Fruit fly (Drosophila melanogaster) whole organism, embryonic: ENCODE measurements around the gene Ptp10D.

ENCODE experiments used
- C15 ChIP-seq: fragments of 200-800 bp; sonication (Bioruptor generic); IDR thresholded peaks from 3 replicates; pipeline ENCODE4 v1.3.6; 2022; ENCODE audit warnings: missing biosample characterization, missing genetic modification characterization
- CG10147 ChIP-seq: fragments of 200-800 bp; sonication (Bioruptor generic); optimal IDR thresholded peaks from 2 replicates; lab custom pipeline; 2019; ENCODE audit warnings: missing biosample characterization, mild to moderate bottlenecking, missing genetic modification characterization, moderate library complexity
- CG10267 ChIP-seq: fragments of 200-800 bp; sonication (Bioruptor generic); optimal IDR thresholded peaks from 2 replicates; lab custom pipeline; 2018; ENCODE audit warnings: missing biosample characterization, mild to moderate bottlenecking, missing genetic modification characterization, moderate library complexity
- CG10431 ChIP-seq: fragments of 200-800 bp; sonication (Bioruptor generic); optimal IDR thresholded peaks from 3 replicates; lab custom pipeline; 2018; ENCODE audit warnings: missing biosample characterization, mild to moderate bottlenecking, missing genetic modification characterization
- CG10959 ChIP-seq: fragments of 200-800 bp; sonication (Bioruptor generic); IDR thresholded peaks from 2 replicates; pipeline ENCODE4 v1.3.6; 2022; ENCODE audit warnings: missing biosample characterization, missing genetic modification characterization
- CG12942 ChIP-seq: fragments of 200-800 bp; sonication (Bioruptor generic); optimal IDR thresholded peaks from 3 replicates; lab custom pipeline; 2016; ENCODE audit warnings: missing biosample characterization, missing genetic modification characterization
- CG13624 ChIP-seq: fragments of 200-800 bp; sonication (Bioruptor generic); optimal IDR thresholded peaks from 2 replicates; lab custom pipeline; 2016; ENCODE audit warnings: missing biosample characterization, missing genetic modification characterization
- CG13894 ChIP-seq: fragments of 200-800 bp; sonication (Bioruptor generic); optimal IDR thresholded peaks from 3 replicates; lab custom pipeline; 2018; ENCODE audit warnings: missing biosample characterization, mild to moderate bottlenecking, missing genetic modification characterization, moderate library complexity
- CG1529 ChIP-seq: fragments of 200-800 bp; sonication (Bioruptor generic); optimal IDR thresholded peaks from 3 replicates; lab custom pipeline; 2018; ENCODE audit warnings: missing biosample characterization, missing genetic modification characterization
- CG16813 ChIP-seq: fragments of 200-800 bp; sonication (Bioruptor generic); IDR thresholded peaks from 3 replicates; pipeline ENCODE4 v1.3.6; 2022; ENCODE audit warnings: missing biosample characterization, missing genetic modification characterization; ENCODE audit not compliant: partially characterized antibody
- CG31441 ChIP-seq: fragments of 200-800 bp; sonication (Bioruptor generic); IDR thresholded peaks from 2 replicates; pipeline ENCODE4 v1.3.6; 2022; ENCODE audit warnings: missing biosample characterization, missing genetic modification characterization
- CG34376 ChIP-seq: fragments of 200-800 bp; sonication (Bioruptor generic); optimal IDR thresholded peaks from 2 replicates; lab custom pipeline; 2018; ENCODE audit warnings: missing biosample characterization, mild to moderate bottlenecking, missing genetic modification characterization
- CG3838 ChIP-seq: fragments of 200-800 bp; sonication (Bioruptor generic); optimal IDR thresholded peaks from 3 replicates; lab custom pipeline; 2016; ENCODE audit warnings: missing biosample characterization, missing genetic modification characterization
- CG3995 ChIP-seq: fragments of 200-800 bp; sonication (Bioruptor generic); optimal IDR thresholded peaks from 3 replicates; lab custom pipeline; 2016; ENCODE audit warnings: missing biosample characterization, missing genetic modification characterization
- CG4854 ChIP-seq: fragments of 200-800 bp; sonication (Bioruptor generic); optimal IDR thresholded peaks from 2 replicates; lab custom pipeline; 2016; ENCODE audit warnings: missing biosample characterization, missing genetic modification characterization, inconsistent platforms
- CG5180 ChIP-seq: fragments of 200-800 bp; sonication (Bioruptor generic); optimal IDR thresholded peaks from 3 replicates; lab custom pipeline; 2017; ENCODE audit warnings: missing biosample characterization, missing genetic modification characterization, mild to moderate bottlenecking, moderate library complexity, missing genetic modification reagents
- CG5245 ChIP-seq: fragments of 200-800 bp; sonication (Bioruptor generic); optimal IDR thresholded peaks from 3 replicates; lab custom pipeline; 2016; ENCODE audit warnings: missing biosample characterization, missing genetic modification characterization
- CG6254 ChIP-seq: fragments of 200-800 bp; sonication (Bioruptor generic); optimal IDR thresholded peaks from 3 replicates; lab custom pipeline; 2017; ENCODE audit warnings: mild to moderate bottlenecking, missing biosample characterization, missing genetic modification reagents, missing genetic modification characterization
- CG6272 ChIP-seq: fragments of 200-800 bp; sonication (Bioruptor generic); IDR thresholded peaks from 2 replicates; pipeline ENCODE4 v1.3.6; 2022; ENCODE audit warnings: missing biosample characterization, missing genetic modification characterization
- CG7987 ChIP-seq: fragments of 200-800 bp; sonication (Bioruptor generic); optimal IDR thresholded peaks from 2 replicates; lab custom pipeline; 2018; ENCODE audit warnings: missing biosample characterization, mild to moderate bottlenecking, missing genetic modification characterization, moderate library complexity
- CG9797 ChIP-seq: fragments of 200-800 bp; sonication (Bioruptor generic); optimal IDR thresholded peaks from 3 replicates; lab custom pipeline; 2018; ENCODE audit warnings: missing biosample characterization, mild to moderate bottlenecking, missing genetic modification characterization
- CoRest ChIP-seq: fragments of 200-800 bp; sonication (Bioruptor generic); optimal IDR thresholded peaks from 3 replicates; lab custom pipeline; 2018; ENCODE audit warnings: missing biosample characterization, mild to moderate bottlenecking, missing genetic modification characterization, moderate library complexity
- Dip3 ChIP-seq: fragments of 200-800 bp; sonication (Bioruptor generic); optimal IDR thresholded peaks from 3 replicates; lab custom pipeline; 2016; ENCODE audit warnings: missing biosample characterization, missing genetic modification characterization
- HHEX ChIP-seq: fragments of 200-800 bp; sonication (Bioruptor generic); optimal IDR thresholded peaks from 3 replicates; lab custom pipeline; 2017; ENCODE audit warnings: missing biosample characterization, mild to moderate bottlenecking, missing genetic modification characterization, missing genetic modification reagents
- Med ChIP-seq: fragments of 200-800 bp; sonication (Bioruptor generic); peaks from one replicate; lab custom pipeline; 2016; ENCODE audit warnings: missing biosample characterization, missing genetic modification characterization, mild to moderate bottlenecking, inconsistent platforms, moderate library complexity
- Mes4 ChIP-seq: fragments of 200-800 bp; sonication (Bioruptor generic); optimal IDR thresholded peaks from 2 replicates; lab custom pipeline; 2016; ENCODE audit warnings: missing biosample characterization, missing genetic modification characterization
- NC2β ChIP-seq: fragments of 200-800 bp; sonication (Bioruptor generic); optimal IDR thresholded peaks from 2 replicates; lab custom pipeline; 2016; ENCODE audit warnings: missing biosample characterization, missing genetic modification characterization
- Nf-YA ChIP-seq: fragments of 200-800 bp; sonication (Bioruptor generic); IDR thresholded peaks from 2 replicates; pipeline ENCODE4 v1.3.6; 2022; ENCODE audit warnings: missing biosample characterization, missing genetic modification characterization
- Nf-YB ChIP-seq: fragments of 200-800 bp; sonication (Bioruptor generic); optimal IDR thresholded peaks from 3 replicates; lab custom pipeline; 2019; ENCODE audit warnings: missing biosample characterization, mild to moderate bottlenecking, missing genetic modification characterization, moderate library complexity
- aop ChIP-seq: fragments of 200-800 bp; sonication (Bioruptor generic); IDR thresholded peaks from 2 replicates; pipeline ENCODE4 v1.3.6; 2022; ENCODE audit warnings: missing biosample characterization, missing genetic modification characterization
- ase ChIP-seq: fragments of 200-800 bp; sonication (Bioruptor generic); IDR thresholded peaks from 3 replicates; pipeline ENCODE4 v1.3.6; 2022; ENCODE audit warnings: missing biosample characterization, missing genetic modification characterization
- bbx ChIP-seq: fragments of 200-800 bp; sonication (Bioruptor generic); IDR thresholded peaks from 2 replicates; pipeline ENCODE4 v1.3.6; 2022; ENCODE audit warnings: missing biosample characterization, missing genetic modification characterization; ENCODE audit not compliant: partially characterized antibody
- cas ChIP-seq: fragments of 200-800 bp; sonication (Bioruptor generic); IDR thresholded peaks from 2 replicates; pipeline ENCODE4 v1.3.6; 2022; ENCODE audit warnings: missing biosample characterization, missing genetic modification characterization
- croc ChIP-seq: fragments of 200-800 bp; sonication (Bioruptor generic); conservative IDR thresholded peaks from 3 replicates; pipeline ENCODE4 v1.3.6; 2022; ENCODE audit warnings: missing biosample characterization, missing genetic modification characterization
- crp ChIP-seq, 2 experiments: fragments of 200-800 bp; sonication (Bioruptor generic); optimal IDR thresholded peaks; 2 replicates in 1 of 2; 3 replicates in 1 of 2; lab custom pipeline; 2017; ENCODE audit warnings: missing biosample characterization in 2 of 2, missing genetic modification characterization in 2 of 2, mild to moderate bottlenecking in 1 of 2, moderate library complexity in 1 of 2
- dan ChIP-seq: fragments of 200-800 bp; sonication (Bioruptor generic); IDR thresholded peaks from 2 replicates; pipeline ENCODE4 v1.3.6; 2022; ENCODE audit warnings: missing biosample characterization, missing genetic modification characterization
- disco-r ChIP-seq: fragments of 200-800 bp; sonication (Bioruptor generic); optimal IDR thresholded peaks from 2 replicates; lab custom pipeline; 2016; ENCODE audit warnings: missing biosample characterization, missing genetic modification characterization
- exex ChIP-seq: fragments of 200-800 bp; sonication (Bioruptor generic); optimal IDR thresholded peaks from 4 replicates; lab custom pipeline; 2018; ENCODE audit warnings: missing biosample characterization, mild to moderate bottlenecking, missing genetic modification characterization, moderate library complexity
- fru ChIP-seq: fragments of >200 bp; optimal IDR thresholded peaks from 2 replicates; lab custom pipeline; 2017
- gem ChIP-seq: fragments of 200-800 bp; sonication (Bioruptor generic); optimal IDR thresholded peaks from 2 replicates; lab custom pipeline; 2019; ENCODE audit warnings: missing biosample characterization, mild to moderate bottlenecking, missing genetic modification characterization, moderate library complexity
- hth ChIP-seq: fragments of >200 bp; optimal IDR thresholded peaks from 2 replicates; lab custom pipeline; 2017; ENCODE audit warnings: inconsistent platforms
- klu ChIP-seq: fragments of 200-800 bp; sonication (Bioruptor generic); IDR thresholded peaks from 2 replicates; pipeline ENCODE4 v1.3.6; 2022; ENCODE audit warnings: missing biosample characterization, missing genetic modification characterization
- luna ChIP-seq: fragments of 200-800 bp; sonication (Bioruptor generic); optimal IDR thresholded peaks from 2 replicates; lab custom pipeline; 2016; ENCODE audit warnings: missing biosample characterization, missing genetic modification characterization
- nerfin-2 ChIP-seq: fragments of 200-800 bp; sonication (Bioruptor generic); IDR thresholded peaks from 2 replicates; pipeline ENCODE4 v1.3.6; 2022; ENCODE audit warnings: missing biosample characterization, missing genetic modification characterization; ENCODE audit not compliant: partially characterized antibody
- nom ChIP-seq: fragments of 200-800 bp; sonication (Bioruptor generic); optimal IDR thresholded peaks from 2 replicates; lab custom pipeline; 2017; ENCODE audit warnings: missing biosample characterization, missing genetic modification characterization, mild to moderate bottlenecking, moderate library complexity, missing genetic modification reagents
- odd ChIP-seq: fragments of 200-800 bp; sonication (Bioruptor generic); optimal IDR thresholded peaks from 2 replicates; lab custom pipeline; 2017; ENCODE audit warnings: missing biosample characterization, mild to moderate bottlenecking, missing genetic modification characterization
- repo ChIP-seq: fragments of 200-800 bp; sonication (Bioruptor generic); optimal IDR thresholded peaks from 2 replicates; lab custom pipeline; 2016; ENCODE audit warnings: missing biosample characterization, missing genetic modification characterization
- shn ChIP-seq: fragments of 200-800 bp; sonication (Bioruptor generic); optimal IDR thresholded peaks from 3 replicates; lab custom pipeline; 2016; ENCODE audit warnings: missing biosample characterization, missing genetic modification characterization
- sug ChIP-seq: fragments of 200-800 bp; optimal IDR thresholded peaks from 2 replicates; lab custom pipeline; 2019; ENCODE audit warnings: missing biosample characterization, mild to moderate bottlenecking, missing genetic modification characterization, moderate library complexity
- zfh2 ChIP-seq: fragments of 200-800 bp; sonication (Bioruptor generic); optimal IDR thresholded peaks from 2 replicates; lab custom pipeline; 2016; ENCODE audit warnings: missing biosample characterization, missing genetic modification characterization

Gene Ptp10D

DNA sequence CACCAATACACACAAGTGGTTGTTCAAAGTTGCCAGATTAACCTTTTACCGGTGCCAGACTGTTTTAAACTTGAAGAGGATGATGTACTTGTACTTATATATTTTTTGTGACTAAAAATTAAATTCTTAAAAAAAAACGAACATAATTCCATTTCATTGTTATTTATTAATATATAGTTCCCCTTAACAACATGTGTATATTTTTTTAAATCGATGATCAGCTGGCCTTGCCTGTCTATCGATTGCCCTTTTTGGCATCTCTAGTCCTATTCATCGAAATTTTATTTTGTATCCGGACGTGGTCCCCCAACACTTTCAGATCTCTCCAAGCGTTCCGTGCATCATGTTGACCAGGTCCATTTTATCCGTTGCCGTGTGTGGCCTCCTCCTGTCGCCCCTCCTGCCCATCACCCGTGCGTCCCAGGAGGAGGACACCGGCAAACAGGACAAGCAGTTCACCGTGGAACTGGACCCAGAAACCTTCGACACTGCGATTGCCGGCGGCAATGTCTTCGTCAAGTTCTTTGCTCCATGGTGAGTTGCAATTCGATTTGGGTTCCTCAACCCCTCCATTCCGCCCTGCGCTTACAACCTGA, 95.0 kb downstream of the Ptp10D start, which contains the start of gene prtp (continued):
- TF ChIP-seq nerfin-2 (GFP tag; lab: Robert Waterston, UW) (peak; percentile 19; the same call in 1 of the 2 replicates), CG4854 (no peak), CG12942 (GFP tag; lab: Kevin White, UChicago) (no peak), hth (lab: Kevin White, UChicago) (no peak), CG13894 (tag; lab: Kevin White, UChicago) (no peak), aop (GFP tag; lab: Robert Waterston, UW) (no peak), Nf-YA (GFP tag; lab: Robert Waterston, UW) (no peak), CG6272 (GFP tag; lab: Robert Waterston, UW) (no peak), Nf-YB (no peak), crp (GFP tag; optimal IDR thresholded peaks at IDR 0.05; lab: Kevin White, UChicago) (peak; percentile 17 to 81), C15 (GFP tag; lab: Robert Waterston, UW) (no peak), Mes4 (GFP tag; lab: Kevin White, UChicago) (no peak), luna (no peak), fru (lab: Kevin White, UChicago) (no peak), zfh2 (GFP tag; lab: Kevin White, UChicago) (no peak), CG1529 (GFP tag; lab: Kevin White, UChicago) (no peak), CG5180 (no peak), bbx (GFP tag; lab: Robert Waterston, UW) (peak; percentile 32; the same call in 1 of the 2 replicates), croc (GFP tag; lab: Robert Waterston, UW) (no peak), repo (GFP tag; lab: Kevin White, UChicago) (no peak), dan (GFP tag; lab: Robert Waterston, UW) (no peak), CG5245 (GFP tag; lab: Kevin White, UChicago) (no peak), CoRest (tag; lab: Kevin White, UChicago) (no peak), CG9797 (peak; percentile 15), klu (GFP tag; lab: Robert Waterston, UW) (no peak), CG6254 (no peak), CG10267 (tag; lab: Kevin White, UChicago) (peak; percentile 50), HHEX (no peak), CG10431 (no peak), cas (no peak)

DNA sequence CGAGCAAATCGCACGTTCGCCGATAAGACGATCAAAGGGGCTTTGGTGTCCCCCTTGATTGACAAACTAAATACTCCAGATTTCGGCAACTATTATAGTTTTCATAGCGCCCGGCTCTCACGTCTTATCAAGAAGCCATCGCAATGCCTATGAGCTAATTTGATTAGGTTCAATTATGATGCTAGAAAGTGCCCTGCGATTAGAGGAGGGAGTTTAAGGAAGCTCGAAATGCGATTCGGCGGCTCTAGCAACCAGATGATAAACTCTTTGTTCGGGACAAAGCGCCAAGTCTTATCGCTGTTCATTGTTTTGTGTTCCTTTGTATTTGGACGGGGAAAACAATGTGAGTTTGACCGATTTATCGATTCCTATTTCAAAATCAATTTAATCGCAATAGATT, 96.1 kb downstream of the Ptp10D start:
- TF ChIP-seq odd (no peak), CG34376 (GFP tag; lab: Kevin White, UChicago) (peak; percentile 67), exex (peak; percentile 73), Med (GFP tag; lab: Kevin White, UChicago) (peak; percentile 0), sug (tag; lab: Kevin White, UChicago) (peak; percentile 42)
- TF ChIP-seq, all 482 proteins: peak for 4

DNA sequence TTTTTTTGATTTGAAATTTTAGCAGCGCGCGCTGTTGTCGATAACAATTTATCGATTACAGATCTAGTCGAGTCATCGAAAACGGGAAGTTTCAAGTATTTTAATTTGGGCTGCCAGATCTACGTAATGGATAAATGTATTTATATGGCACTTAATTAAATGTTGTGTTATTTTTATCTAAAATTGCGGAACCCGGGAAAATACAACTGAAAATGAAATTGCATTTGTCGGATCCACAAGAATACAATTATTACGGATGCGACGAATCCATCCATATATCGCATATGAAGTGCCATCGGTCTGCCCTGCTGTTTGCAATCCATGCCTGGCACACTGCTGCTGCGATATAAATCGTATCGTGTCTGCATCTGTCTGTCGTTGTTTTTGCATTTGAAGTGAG, 98.3 kb downstream of the Ptp10D start, which contains the start of gene Tango10:
Tango10 (plus strand) TSS at position 108 of the 400 bp plus-strand sequence.
- peak; percentile 79 for TF ChIP-seq CG16813 (GFP tag; lab: Robert Waterston, UW)
- no peak for TF ChIP-seq CG3838 (GFP tag; lab: Kevin White, UChicago)
- peak; percentile 36 for TF ChIP-seq Dip3 (GFP tag; lab: Kevin White, UChicago)
- TF ChIP-seq CG13624 = peak; percentile 39
- no peak for TF ChIP-seq nom (GFP tag; lab: Kevin White, UChicago)
- TF ChIP-seq CG3995 = peak; percentile 46
- TF ChIP-seq CG4854 = no peak
- TF ChIP-seq NC2β (GFP tag; lab: Kevin White, UChicago) = peak; percentile 46
- no peak for TF ChIP-seq CG7987
- TF ChIP-seq shn = peak; percentile 19
- 0 out of 2 replicates have a peak, but pooled peaks have one; percentile 43 for TF ChIP-seq CG10959 (GFP tag; lab: Robert Waterston, UW)
- TF ChIP-seq disco-r (GFP tag; lab: Kevin White, UChicago) = no peak
- TF ChIP-seq ase = no peak
- peak; percentile 76 for TF ChIP-seq gem (tag; lab: Kevin White, UChicago)
- TF ChIP-seq CG10147 (GFP tag; lab: Kevin White, UChicago) = peak; percentile 47
- no peak; the same call in 1 of the 2 replicates for TF ChIP-seq CG31441
